Fruit fly (Drosophila melanogaster): ENCODE results near the gene CG14974.
A peak's percentile ranks its signal among the peaks of the same experiment; 100 is the strongest.

CG14974 gene

dm6 chr3L:3615082-3615481 lies 5.8 kb downstream of the CG14974 start, which contains the start of gene CG10357:
Gene CG10357 (plus strand): TSS chr3L:3615382.
- TF ChIP-seq Meics (GFP tag; optimal IDR thresholded peaks at IDR 0.05) (no peak), chif (GFP tag; optimal IDR thresholded peaks at IDR 0.05) (no peak), sc (optimal IDR thresholded peaks at IDR 0.05) (no peak), sc (GFP tag; optimal IDR thresholded peaks at IDR 0.05) (no peak), lilli (GFP tag; optimal IDR thresholded peaks at IDR 0.05) (no peak), stc (GFP tag; IDR thresholded peaks at IDR 0.05) (no peak), CG1602 (GFP tag; optimal IDR thresholded peaks at IDR 0.05) (no peak), CG11085 (GFP tag; IDR thresholded peaks at IDR 0.05) (no peak), HHEX (GFP tag; optimal IDR thresholded peaks at IDR 0.05) (no peak), CG3407 (GFP tag; optimal IDR thresholded peaks at IDR 0.05) (no peak), Ets97D (GFP tag; optimal IDR thresholded peaks at IDR 0.05) (no peak), jigr1 (GFP tag; IDR thresholded peaks at IDR 0.05) (no peak), BtbVII (GFP tag; optimal IDR thresholded peaks at IDR 0.05) (no peak)

- TF ChIP-seq dysf (GFP tag; IDR thresholded peaks at IDR 0.05) (0 out of 3 replicates have a peak, but pooled peaks have one; percentile 21), Blimp-1 (GFP tag; optimal IDR thresholded peaks at IDR 0.05) (no peak), CG5953 (GFP tag; IDR thresholded peaks at IDR 0.05) (no peak), hkb (optimal IDR thresholded peaks at IDR 0.05) (no peak), hkb (GFP tag; IDR thresholded peaks at IDR 0.05) (no peak), CG2889 (GFP tag; IDR thresholded peaks at IDR 0.05) (no peak), ewg (GFP tag; optimal IDR thresholded peaks at IDR 0.05) (no peak), p53 (GFP tag; optimal IDR thresholded peaks at IDR 0.05) (no peak), Lhr (GFP tag; optimal IDR thresholded peaks at IDR 0.05) (no peak), CG6791 (GFP tag; IDR thresholded peaks at IDR 0.05; ENCODE audit: partially characterized antibody) (0 out of 3 replicates have a peak, but pooled peaks have one; percentile 32), Atf6 (GFP tag; IDR thresholded peaks at IDR 0.05) (no peak), da (GFP tag; optimal IDR thresholded peaks at IDR 0.05) (no peak), Rfx (GFP tag; IDR thresholded peaks at IDR 0.05) (peak; percentile 41; the same call in 1 of the 2 replicates), chm (GFP tag; IDR thresholded peaks at IDR 0.05) (no peak), CG6175 (GFP tag; IDR thresholded peaks at IDR 0.05) (no peak), CG12769 (tag; optimal IDR thresholded peaks at IDR 0.05) (peak; percentile 7), onecut (GFP tag; IDR thresholded peaks at IDR 0.05) (no peak), Fer2 (tag; optimal IDR thresholded peaks at IDR 0.05) (no peak), ftz-f1 (GFP tag; optimal IDR thresholded peaks at IDR 0.05) (peak; percentile 38), Hsf (GFP tag; optimal IDR thresholded peaks at IDR 0.05) (no peak), Med (GFP tag) (peak; percentile 41), Optix (GFP tag; IDR thresholded peaks at IDR 0.05) (no peak), Taf1 (GFP tag; IDR thresholded peaks at IDR 0.05) (no peak), lmd (GFP tag; IDR thresholded peaks at IDR 0.05) (no peak), emc (GFP tag; optimal IDR thresholded peaks at IDR 0.05) (no peak), Drgx (GFP tag; IDR thresholded peaks at IDR 0.05) (0 out of 2 replicates have a peak, but pooled peaks have one; percentile 13), CG17568 (GFP tag; optimal IDR thresholded peaks at IDR 0.05) (no peak), CG8281 (tag; optimal IDR thresholded peaks at IDR 0.05) (no peak), CG8944 (GFP tag; optimal IDR thresholded peaks at IDR 0.05) (no peak), H15 (GFP tag; IDR thresholded peaks at IDR 0.05) (no peak), gem (tag; optimal IDR thresholded peaks at IDR 0.05) (peak; percentile 7), Vsx1 (GFP tag; optimal IDR thresholded peaks at IDR 0.05) (no peak), NFAT (GFP tag; IDR thresholded peaks at IDR 0.05) (no peak), grau (tag; optimal IDR thresholded peaks at IDR 0.05) (peak; percentile 46), chinmo (GFP tag; IDR thresholded peaks at IDR 0.05; ENCODE audit: partially characterized antibody) (0 out of 4 replicates have a peak, but pooled peaks have one; percentile 81), CG15269 (tag; optimal IDR thresholded peaks at IDR 0.05) (peak; percentile 2), br (optimal IDR thresholded peaks at IDR 0.05) (no peak), kay (GFP tag; optimal IDR thresholded peaks at IDR 0.05) (no peak)
Measured at dm6 chr3L:3612582-3613285, 8.1 kb downstream of the CG14974 start.

All from whole organism, embryonic.